Worm (Caenorhabditis elegans): Measurements from ENCODE around the gene C18G1.7.

- no peak for TF ChIP-seq nhr-77 (tag; optimal IDR thresholded peaks at IDR 0.05)
- TF ChIP-seq aly-2 (tag; optimal IDR thresholded peaks at IDR 0.05) = no peak
- no peak for TF ChIP-seq ama-1 (optimal IDR thresholded peaks at IDR 0.05)
- TF ChIP-seq ztf-11 (tag; optimal IDR thresholded peaks at IDR 0.05) = no peak
- no peak for TF ChIP-seq nhr-11 (tag; optimal IDR thresholded peaks at IDR 0.05)
- TF ChIP-seq skn-1 (tag; optimal IDR thresholded peaks at IDR 0.05) = no peak
- no peak for TF ChIP-seq nhr-237 (tag; optimal IDR thresholded peaks at IDR 0.05)
Observed at ce11 chrV:4769633-4770032, 24.3 kb downstream of the C18G1.7 start, which contains the start of gene C18G1.9.

Measured in whole organism, L2 larva.